Worm (Caenorhabditis elegans) whole organism, early embryonic: ENCODE results near the gene zer-1.

Experiments used
- F13C5.2 ChIP-seq: sonication (generic microtip); optimal IDR thresholded peaks from 2 replicates; lab custom pipeline; 2017; ENCODE audit warnings: mild to moderate bottlenecking, missing genetic modification characterization, inconsistent platforms, missing compliant biosample characterization
- ama-1 ChIP-seq: fragments of 150-350 bp; optimal IDR thresholded peaks from 2 replicates; lab custom pipeline; 2014
- ceh-13 ChIP-seq: fragments of 200-800 bp; sonication (Bioruptor generic); optimal IDR thresholded peaks from 2 replicates; lab custom pipeline; 2018; ENCODE audit warnings: mild to moderate bottlenecking, missing genetic modification characterization, missing compliant biosample characterization
- ets-7 ChIP-seq: sonication (generic microtip); optimal IDR thresholded peaks from 2 replicates; lab custom pipeline; 2016; ENCODE audit warnings: missing genotype, missing genetic modification characterization, missing compliant biosample characterization
- hmbx-1 ChIP-seq: sonication (generic microtip); optimal IDR thresholded peaks from 2 replicates; lab custom pipeline; 2016; ENCODE audit warnings: mild to moderate bottlenecking, missing genetic modification characterization, missing compliant biosample characterization
- hmg-4 ChIP-seq: fragments of 200-800 bp; sonication (Bioruptor generic); optimal IDR thresholded peaks from 2 replicates; lab custom pipeline; 2018; ENCODE audit warnings: mild to moderate bottlenecking, missing genetic modification characterization, missing compliant biosample characterization
- pes-1 ChIP-seq: fragments of 200-800 bp; sonication (Bioruptor generic); IDR thresholded peaks from 2 replicates; pipeline ENCODE4 v1.3.6; 2022; ENCODE audit warnings: missing genetic modification reagents, missing genetic modification characterization, missing compliant biosample characterization
- sea-1 ChIP-seq: fragments of 200-800 bp; sonication (Bioruptor generic); conservative IDR thresholded peaks from 2 replicates; pipeline ENCODE4 v1.3.6; 2022; ENCODE audit warnings: missing genetic modification characterization, missing compliant biosample characterization
- tbx-11 ChIP-seq: fragments of 200-800 bp; sonication (Bioruptor generic); IDR thresholded peaks from 2 replicates; pipeline ENCODE4 v1.3.6; 2022; ENCODE audit warnings: missing genetic modification characterization, missing compliant biosample characterization
- tbx-37 ChIP-seq: fragments of 200-800 bp; sonication (Bioruptor generic); conservative IDR thresholded peaks from 2 replicates; pipeline ENCODE4 v1.3.6; 2022; ENCODE audit warnings: missing genetic modification reagents, missing genetic modification characterization, missing compliant biosample characterization

ce11 chrIII:859898-860297 is 26.7 kb downstream of the zer-1 start, which contains the start of gene exos-4.2:
- TF ChIP-seq sea-1 (GFP tag; lab: Robert Waterston, UW): no peak
- no peak for TF ChIP-seq ama-1 (lab: Kevin White, UChicago)
- TF ChIP-seq hmg-4 (GFP tag; lab: Kevin White, UChicago): no peak
- no peak for TF ChIP-seq hmbx-1 (tag; lab: Kevin White, UChicago)
- TF ChIP-seq ceh-13 (GFP tag; lab: Kevin White, UChicago): no peak
- no peak for TF ChIP-seq tbx-37 (GFP tag; lab: Robert Waterston, UW)
- TF ChIP-seq ets-7 (tag; lab: Kevin White, UChicago): no peak
- TF ChIP-seq tbx-11 (GFP tag; lab: Robert Waterston, UW): no peak
- no peak for TF ChIP-seq F13C5.2
- no peak for TF ChIP-seq pes-1 (GFP tag; lab: Robert Waterston, UW)
